Fruit fly (Drosophila melanogaster) S2 (cell line): Measurements from ENCODE around the gene CG8142.

ENCODE experiments used
- CG8478 ChIP-seq: fragments of >200 bp; optimal IDR thresholded peaks from 2 replicates; lab custom pipeline; 2018
- CTCF ChIP-seq, 2 experiments: fragments of >200 bp; optimal IDR thresholded peaks; 2 replicates each; lab custom pipeline; 2018

DNA sequence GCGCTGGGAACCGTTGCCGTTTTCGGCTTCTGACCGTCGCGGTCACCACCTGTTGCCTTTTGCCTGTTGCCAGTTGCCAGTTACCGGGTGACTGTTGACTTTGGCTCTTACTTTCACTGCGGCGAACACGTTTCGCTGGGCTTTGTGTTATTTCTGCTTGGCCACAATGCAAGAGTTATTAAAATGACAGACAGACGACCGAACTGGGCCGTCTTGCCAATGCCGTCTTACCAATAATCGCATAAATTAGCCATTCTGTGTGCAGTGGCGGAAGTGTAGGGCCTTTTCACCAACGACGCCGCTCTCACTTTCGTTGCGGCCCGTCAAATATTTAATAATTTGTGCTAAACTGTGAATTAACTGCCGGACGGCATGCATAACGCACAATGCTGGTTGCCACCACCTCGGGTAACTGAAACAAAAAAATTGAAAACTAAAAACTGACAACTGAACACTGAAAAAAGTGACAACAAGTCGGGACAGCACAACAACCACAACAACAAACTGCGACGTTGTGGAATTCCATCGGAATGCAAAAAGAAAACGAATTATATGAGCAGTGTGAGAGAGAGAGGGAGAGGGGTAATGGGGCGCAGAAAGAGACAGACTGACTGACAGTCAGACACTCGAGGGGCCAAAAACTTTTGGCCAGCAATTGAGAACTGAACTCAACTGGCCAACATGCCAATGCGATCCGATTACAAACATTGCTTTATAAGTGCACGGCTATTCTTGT, 16.0 kb downstream of the CG8142 start:
- no peak for TF ChIP-seq CG8478
- TF ChIP-seq CTCF (optimal IDR thresholded peaks at IDR 0.05; lab: Kevin White, UChicago) = no peak
